Fruit fly (Drosophila melanogaster): ENCODE data around the gene CG9119.

Gene CG9119

DNA sequence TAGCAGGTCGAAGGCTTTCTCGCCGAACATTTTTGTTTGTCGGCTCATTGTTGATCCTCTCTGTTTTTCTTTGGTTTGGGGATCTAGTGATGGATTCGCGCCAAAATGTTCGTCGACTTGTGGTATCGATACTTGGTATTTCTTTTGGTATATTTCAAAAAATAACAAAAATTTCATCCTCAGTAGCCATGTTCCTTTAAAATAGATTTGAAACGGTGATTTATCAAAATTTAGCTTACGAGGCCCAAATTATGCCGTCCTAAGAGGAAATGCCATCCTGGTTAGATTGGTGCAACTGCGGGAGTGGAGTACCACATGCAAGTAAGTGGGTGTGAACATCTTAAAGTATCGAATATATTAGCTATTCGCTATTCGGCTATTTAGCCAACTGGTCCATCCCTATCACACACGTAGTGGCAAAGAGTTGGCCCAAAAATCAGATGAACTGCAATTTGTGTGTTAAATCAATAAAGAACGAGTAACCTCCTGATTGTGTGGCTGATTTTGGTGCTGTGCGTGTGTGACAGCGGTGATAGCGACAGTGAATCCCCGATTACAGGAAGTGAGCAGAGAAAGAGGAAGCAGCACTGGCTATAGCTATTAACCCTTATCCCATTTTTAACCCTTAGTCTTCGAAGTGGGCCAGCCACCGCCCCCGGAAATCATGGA is 43.2 kb upstream of the CG9119 start, which contains the start of the genes Psf1 and Sac1 (continued):
- TF ChIP-seq Myb (GFP tag; optimal IDR thresholded peaks at IDR 0.05): peak; percentile 35
- TF ChIP-seq HLH54F (GFP tag; optimal IDR thresholded peaks at IDR 0.05): peak; percentile 65
- no peak for TF ChIP-seq dmrt99B (tag; optimal IDR thresholded peaks at IDR 0.05)
- TF ChIP-seq CG13424 (tag; optimal IDR thresholded peaks at IDR 0.05): peak; percentile 57
- no peak for TF ChIP-seq ranshi (GFP tag; IDR thresholded peaks at IDR 0.05)
- TF ChIP-seq TFAM (GFP tag; optimal IDR thresholded peaks at IDR 0.05): no peak
- TF ChIP-seq CG17328 (GFP tag; IDR thresholded peaks at IDR 0.05): no peak
- TF ChIP-seq Hr51 (GFP tag; optimal IDR thresholded peaks at IDR 0.05): peak in 1 of 2 experiments; percentile 29
- TF ChIP-seq CG2129 (GFP tag; IDR thresholded peaks at IDR 0.05; ENCODE audit: partially characterized antibody): peak; percentile 80
- peak in 1 of 3 experiments; percentile 53 for TF ChIP-seq lola (GFP tag; optimal IDR thresholded peaks at IDR 0.05)
- TF ChIP-seq CG4360 (GFP tag; IDR thresholded peaks at IDR 0.05): no peak
- no peak; the same call in 2 of the 3 replicates for TF ChIP-seq ken (GFP tag; IDR thresholded peaks at IDR 0.05)
- TF ChIP-seq BtbVII (GFP tag; optimal IDR thresholded peaks at IDR 0.05): no peak
- TF ChIP-seq CG5245 (GFP tag; optimal IDR thresholded peaks at IDR 0.05): peak; percentile 22
- TF ChIP-seq Oli (tag; optimal IDR thresholded peaks at IDR 0.05): no peak
- no peak for TF ChIP-seq CG12104 (GFP tag; optimal IDR thresholded peaks at IDR 0.05)
- TF ChIP-seq pho (GFP tag; optimal IDR thresholded peaks at IDR 0.05): peak; percentile 57
- no peak for TF ChIP-seq CG6175 (GFP tag; IDR thresholded peaks at IDR 0.05)
- TF ChIP-seq sug (tag; optimal IDR thresholded peaks at IDR 0.05): peak; percentile 65
- TF ChIP-seq NC2β (GFP tag; optimal IDR thresholded peaks at IDR 0.05): peak; percentile 38
- TF ChIP-seq Drgx (GFP tag; IDR thresholded peaks at IDR 0.05): no peak
- peak; percentile 47 for TF ChIP-seq Abd-B (GFP tag; optimal IDR thresholded peaks at IDR 0.05)
- no peak for TF ChIP-seq sr (GFP tag; IDR thresholded peaks at IDR 0.05)
- peak; percentile 59 for TF ChIP-seq CG8944 (GFP tag; optimal IDR thresholded peaks at IDR 0.05)
- peak; percentile 82 for TF ChIP-seq vnd (GFP tag; IDR thresholded peaks at IDR 0.05; ENCODE audit: partially characterized antibody)
- TF ChIP-seq D19A (tag; optimal IDR thresholded peaks at IDR 0.05): no peak
- peak; percentile 81 for TF ChIP-seq CG14710 (tag; optimal IDR thresholded peaks at IDR 0.05)
- peak; percentile 48 for TF ChIP-seq CG10654 (GFP tag; optimal IDR thresholded peaks at IDR 0.05)
- no peak for TF ChIP-seq jing (GFP tag; optimal IDR thresholded peaks at IDR 0.05)
- no peak for TF ChIP-seq GATAe (GFP tag; conservative IDR thresholded peaks at IDR 0.05)
- TF ChIP-seq Six4 (GFP tag; optimal IDR thresholded peaks at IDR 0.05): no peak
- TF ChIP-seq Ada2b (GFP tag; IDR thresholded peaks at IDR 0.05): no peak; the same call in 1 of the 2 replicates
- TF ChIP-seq ash1 (GFP tag; optimal IDR thresholded peaks at IDR 0.05): no peak
- peak; percentile 17 for TF ChIP-seq Mad (GFP tag; optimal IDR thresholded peaks at IDR 0.05)
- no peak for TF ChIP-seq CG12744 (GFP tag; optimal IDR thresholded peaks at IDR 0.05)
- TF ChIP-seq Nf-YB (GFP tag; optimal IDR thresholded peaks at IDR 0.05): no peak
- TF ChIP-seq CG6791 (GFP tag; IDR thresholded peaks at IDR 0.05; ENCODE audit: partially characterized antibody): peak; percentile 76
- no peak for TF ChIP-seq CG4328 (GFP tag; optimal IDR thresholded peaks at IDR 0.05)
- peak; percentile 66 for TF ChIP-seq onecut (GFP tag; IDR thresholded peaks at IDR 0.05)
- TF ChIP-seq Rx (GFP tag; IDR thresholded peaks at IDR 0.05): no peak
- TF ChIP-seq PHDP (tag; optimal IDR thresholded peaks at IDR 0.05): no peak
- TF ChIP-seq row (GFP tag; IDR thresholded peaks at IDR 0.05): peak; percentile 92
- no peak for TF ChIP-seq CG14667 (GFP tag; IDR thresholded peaks at IDR 0.05)
- no peak for TF ChIP-seq schlank (tag; optimal IDR thresholded peaks at IDR 0.05)
- TF ChIP-seq CG9797 (GFP tag; optimal IDR thresholded peaks at IDR 0.05): peak; percentile 69
- no peak for TF ChIP-seq h (optimal IDR thresholded peaks at IDR 0.05)
- TF ChIP-seq CG4617 (GFP tag; optimal IDR thresholded peaks at IDR 0.05; ENCODE audit: borderline replicate concordance): peak; percentile 94
- no peak for TF ChIP-seq CG4707 (GFP tag; optimal IDR thresholded peaks at IDR 0.05)
- no peak for TF ChIP-seq danr (GFP tag; IDR thresholded peaks at IDR 0.05)
- TF ChIP-seq MTF-1 (GFP tag; optimal IDR thresholded peaks at IDR 0.05; ENCODE audit: borderline replicate concordance): no peak
